Fruit fly (Drosophila melanogaster) whole organism, embryonic: Measurements from ENCODE around the gene Tyler.

Experiments used
- Aef1 ChIP-seq: fragments of 200-800 bp; sonication (Bioruptor generic); IDR thresholded peaks from 3 replicates; pipeline ENCODE4 v1.3.6; 2022; ENCODE audit warnings: missing biosample characterization, missing genetic modification characterization
- C15 ChIP-seq: fragments of 200-800 bp; sonication (Bioruptor generic); IDR thresholded peaks from 3 replicates; pipeline ENCODE4 v1.3.6; 2022; ENCODE audit warnings: missing biosample characterization, missing genetic modification characterization
- CG10979 ChIP-seq: fragments of 200-800 bp; sonication (Bioruptor generic); optimal IDR thresholded peaks from 2 replicates; lab custom pipeline; 2018; ENCODE audit warnings: missing biosample characterization, mild to moderate bottlenecking, missing genetic modification characterization, moderate library complexity
- CG12155 ChIP-seq: fragments of 200-800 bp; sonication (Bioruptor generic); optimal IDR thresholded peaks from 3 replicates; lab custom pipeline; 2016; ENCODE audit warnings: missing biosample characterization, missing genetic modification characterization
- CG13287 ChIP-seq: fragments of 200-800 bp; sonication (Bioruptor generic); IDR thresholded peaks from 2 replicates; pipeline ENCODE4 v1.3.6; 2022; ENCODE audit warnings: missing biosample characterization, missing genetic modification characterization; ENCODE audit not compliant: partially characterized antibody
- CG14050 ChIP-seq: fragments of 200-800 bp; sonication (Bioruptor generic); IDR thresholded peaks from 3 replicates; pipeline ENCODE4 v1.3.6; 2022; ENCODE audit warnings: missing biosample characterization, missing genetic modification characterization
- CG14441 ChIP-seq: fragments of 200-800 bp; sonication (Bioruptor generic); IDR thresholded peaks from 2 replicates; pipeline ENCODE4 v1.3.6; 2022; ENCODE audit warnings: missing biosample characterization, missing genetic modification characterization
- CG15514 ChIP-seq: fragments of 200-800 bp; sonication (Bioruptor generic); optimal IDR thresholded peaks from 3 replicates; lab custom pipeline; 2017; ENCODE audit warnings: missing biosample characterization, missing genetic modification characterization, mild to moderate bottlenecking, moderate library complexity, missing genetic modification reagents
- CG16863 ChIP-seq: fragments of 200-800 bp; sonication (Bioruptor generic); optimal IDR thresholded peaks from 3 replicates; lab custom pipeline; 2016; ENCODE audit warnings: missing biosample characterization, missing genetic modification characterization
- CG17568 ChIP-seq: fragments of 200-800 bp; sonication (Bioruptor generic); optimal IDR thresholded peaks from 2 replicates; lab custom pipeline; 2018; ENCODE audit warnings: missing biosample characterization, mild to moderate bottlenecking, missing genetic modification characterization, moderate library complexity
- CG1832 ChIP-seq: fragments of 200-800 bp; sonication (Bioruptor generic); optimal IDR thresholded peaks from 2 replicates; lab custom pipeline; 2017; ENCODE audit warnings: missing biosample characterization, mild to moderate bottlenecking, missing genetic modification characterization, inconsistent platforms
- CG32767 ChIP-seq: fragments of 200-800 bp; sonication (Bioruptor generic); IDR thresholded peaks from 2 replicates; pipeline ENCODE4 v1.3.6; 2022; ENCODE audit warnings: missing biosample characterization, missing genetic modification characterization
- CG4820 ChIP-seq: fragments of 200-800 bp; sonication (Bioruptor generic); optimal IDR thresholded peaks from 3 replicates; lab custom pipeline; 2016; ENCODE audit warnings: missing biosample characterization, missing genetic modification characterization
- CG6791 ChIP-seq: fragments of 200-800 bp; sonication (Bioruptor generic); IDR thresholded peaks from 3 replicates; pipeline ENCODE4 v1.3.6; 2022; ENCODE audit warnings: missing biosample characterization, missing genetic modification characterization; ENCODE audit not compliant: partially characterized antibody
- CG6854 ChIP-seq: fragments of 200-800 bp; sonication (Bioruptor generic); optimal IDR thresholded peaks from 3 replicates; lab custom pipeline; 2017; ENCODE audit warnings: missing biosample characterization, mild to moderate bottlenecking, missing genetic modification characterization
- CG9727 ChIP-seq: fragments of 200-800 bp; sonication (Bioruptor generic); optimal IDR thresholded peaks from 3 replicates; lab custom pipeline; 2017; ENCODE audit warnings: missing biosample characterization, mild to moderate bottlenecking, missing genetic modification characterization
- CG9876 ChIP-seq: fragments of 200-800 bp; sonication (Bioruptor generic); optimal IDR thresholded peaks from 2 replicates; lab custom pipeline; 2016; ENCODE audit warnings: missing biosample characterization, missing genetic modification characterization
- Deaf1 ChIP-seq: fragments of 200-800 bp; optimal IDR thresholded peaks from 3 replicates; lab custom pipeline; 2019; ENCODE audit warnings: missing biosample characterization, mild to moderate bottlenecking, missing genetic modification characterization, moderate library complexity
- Dek ChIP-seq: fragments of 200-800 bp; sonication (Bioruptor generic); optimal IDR thresholded peaks from 3 replicates; lab custom pipeline; 2019; ENCODE audit warnings: missing biosample characterization, mild to moderate bottlenecking, missing genetic modification characterization, moderate library complexity
- Dip2 ChIP-seq: fragments of 200-800 bp; sonication (Bioruptor generic); IDR thresholded peaks from 2 replicates; pipeline ENCODE4 v1.3.6; 2022; ENCODE audit warnings: missing biosample characterization, missing genetic modification characterization
- Drgx ChIP-seq: fragments of 200-800 bp; sonication (Bioruptor generic); IDR thresholded peaks from 2 replicates; pipeline ENCODE4 v1.3.6; 2022; ENCODE audit warnings: missing biosample characterization, missing genetic modification characterization
- Fer2 ChIP-seq: fragments of 200-800 bp; sonication (Bioruptor generic); optimal IDR thresholded peaks from 2 replicates; lab custom pipeline; 2018; ENCODE audit warnings: missing biosample characterization, mild to moderate bottlenecking, missing genetic modification characterization, moderate library complexity
- HLHmδ ChIP-seq: fragments of 200-800 bp; sonication (Bioruptor generic); optimal IDR thresholded peaks from 2 replicates; lab custom pipeline; 2018; ENCODE audit warnings: missing biosample characterization, mild to moderate bottlenecking, missing genetic modification characterization, moderate library complexity
- Med ChIP-seq: fragments of 200-800 bp; sonication (Bioruptor generic); peaks from one replicate; lab custom pipeline; 2016; ENCODE audit warnings: missing biosample characterization, missing genetic modification characterization, mild to moderate bottlenecking, inconsistent platforms, moderate library complexity
- Nf-YC ChIP-seq: fragments of 200-800 bp; optimal IDR thresholded peaks from 3 replicates; lab custom pipeline; 2019; ENCODE audit warnings: missing biosample characterization, mild to moderate bottlenecking, missing genetic modification characterization, moderate library complexity
- Opbp ChIP-seq: fragments of 200-800 bp; sonication (Bioruptor generic); IDR thresholded peaks from 3 replicates; pipeline ENCODE4 v1.3.6; 2022; ENCODE audit warnings: missing biosample characterization, missing genetic modification characterization; ENCODE audit not compliant: partially characterized antibody
- Poxn ChIP-seq: fragments of 200-800 bp; sonication (Bioruptor generic); IDR thresholded peaks from 2 replicates; pipeline ENCODE4 v1.3.6; 2022; ENCODE audit warnings: missing biosample characterization, missing genetic modification characterization
- Spps ChIP-seq: fragments of 200-800 bp; sonication (Bioruptor generic); optimal IDR thresholded peaks from 2 replicates; lab custom pipeline; 2018; ENCODE audit warnings: missing biosample characterization, mild to moderate bottlenecking, missing genetic modification characterization
- Stat92E ChIP-seq, 3 experiments: fragments of >200 bp in 2 of 3; fragments of 200-800 bp in 1 of 3; sonication (Bioruptor generic) in 1 of 3; optimal IDR thresholded peaks; 2 replicates each; lab custom pipeline; 2017 to 2019; ENCODE audit warnings: missing biosample characterization in 3 of 3, missing genetic modification characterization in 3 of 3, mild to moderate bottlenecking in 1 of 3, moderate library complexity in 1 of 3
- Usf ChIP-seq: fragments of 200-800 bp; sonication (Bioruptor generic); optimal IDR thresholded peaks from 2 replicates; lab custom pipeline; 2017; ENCODE audit warnings: missing genotype, missing biosample characterization, missing genetic modification characterization
- cas ChIP-seq: fragments of 200-800 bp; sonication (Bioruptor generic); IDR thresholded peaks from 2 replicates; pipeline ENCODE4 v1.3.6; 2022; ENCODE audit warnings: missing biosample characterization, missing genetic modification characterization
- crp ChIP-seq, 2 experiments: fragments of 200-800 bp; sonication (Bioruptor generic); optimal IDR thresholded peaks; 2 replicates in 1 of 2; 3 replicates in 1 of 2; lab custom pipeline; 2017; ENCODE audit warnings: missing biosample characterization in 2 of 2, missing genetic modification characterization in 2 of 2, mild to moderate bottlenecking in 1 of 2, moderate library complexity in 1 of 2
- danr ChIP-seq: fragments of 200-800 bp; sonication (Bioruptor generic); IDR thresholded peaks from 2 replicates; pipeline ENCODE4 v1.3.6; 2022; ENCODE audit warnings: missing biosample characterization, missing genetic modification characterization
- dpn ChIP-seq, 2 experiments: fragments of 200-800 bp; sonication (Bioruptor generic); optimal IDR thresholded peaks; 3 replicates each; lab custom pipeline; 2016; ENCODE audit warnings: missing biosample characterization in 2 of 2, missing genetic modification characterization in 2 of 2
- ewg ChIP-seq: fragments of 200-800 bp; sonication (Bioruptor generic); optimal IDR thresholded peaks from 3 replicates; lab custom pipeline; 2017; ENCODE audit warnings: mild to moderate bottlenecking, missing biosample characterization, missing genetic modification reagents, missing genetic modification characterization
- gce ChIP-seq: fragments of 200-800 bp; sonication (Bioruptor generic); IDR thresholded peaks from 3 replicates; pipeline ENCODE4 v1.3.6; 2022; ENCODE audit warnings: missing biosample characterization, missing genetic modification characterization
- gfzf ChIP-seq: fragments of 200-800 bp; sonication (Bioruptor generic); optimal IDR thresholded peaks from 2 replicates; lab custom pipeline; 2016; ENCODE audit warnings: missing biosample characterization, mild to moderate bottlenecking, missing genetic modification characterization, moderate library complexity
- ind ChIP-seq: fragments of 200-800 bp; sonication (Bioruptor generic); optimal IDR thresholded peaks from 3 replicates; lab custom pipeline; 2016; ENCODE audit warnings: missing biosample characterization, missing genetic modification characterization
- kay ChIP-seq: fragments of 200-800 bp; sonication (Bioruptor generic); optimal IDR thresholded peaks from 2 replicates; lab custom pipeline; 2016; ENCODE audit warnings: missing biosample characterization, missing genetic modification characterization
- nau ChIP-seq: fragments of 200-800 bp; sonication (Bioruptor generic); optimal IDR thresholded peaks from 3 replicates; lab custom pipeline; 2017; ENCODE audit warnings: missing biosample characterization, mild to moderate bottlenecking, missing genetic modification characterization, missing genetic modification reagents
- pan ChIP-seq, 4 experiments: fragments of >200 bp in 3 of 4; fragments of 200-800 bp in 1 of 4; sonication (Bioruptor generic) in 1 of 4; optimal IDR thresholded peaks in 3 of 4; IDR thresholded peaks in 1 of 4; 2 replicates each; pipeline versions ENCODE4 v1.3.6 to Lab custom; 2017 to 2022; ENCODE audit warnings: missing biosample characterization in 2 of 4, missing genetic modification characterization in 2 of 4, mixed read lengths in 1 of 4
- pros ChIP-seq: fragments of 200-800 bp; sonication (Bioruptor generic); optimal IDR thresholded peaks from 3 replicates; lab custom pipeline; 2019; ENCODE audit warnings: missing biosample characterization, mild to moderate bottlenecking, missing genetic modification characterization, moderate library complexity
- psq ChIP-seq: fragments of 200-800 bp; sonication (Bioruptor generic); optimal IDR thresholded peaks from 2 replicates; lab custom pipeline; 2017; ENCODE audit warnings: missing biosample characterization, missing genetic modification characterization
- sim ChIP-seq: fragments of 200-800 bp; sonication (Bioruptor generic); IDR thresholded peaks from 2 replicates; pipeline ENCODE4 v1.3.6; 2022; ENCODE audit warnings: missing biosample characterization, missing genetic modification characterization
- slbo ChIP-seq: fragments of 200-800 bp; sonication (Bioruptor generic); IDR thresholded peaks from 2 replicates; pipeline ENCODE4 v1.3.6; 2022; ENCODE audit warnings: missing biosample characterization, missing genetic modification characterization
- sqz ChIP-seq: fragments of 200-800 bp; sonication (Bioruptor generic); optimal IDR thresholded peaks from 3 replicates; lab custom pipeline; 2018; ENCODE audit warnings: missing biosample characterization, mild to moderate bottlenecking, missing genetic modification characterization
- sr ChIP-seq: fragments of 200-800 bp; sonication (Bioruptor generic); IDR thresholded peaks from 3 replicates; pipeline ENCODE4 v1.3.6; 2022; ENCODE audit warnings: missing biosample characterization, missing genetic modification characterization
- tna ChIP-seq: fragments of 200-800 bp; sonication (Bioruptor generic); IDR thresholded peaks from 2 replicates; pipeline ENCODE4 v1.3.6; 2022; ENCODE audit warnings: missing biosample characterization, missing genetic modification characterization; ENCODE audit not compliant: partially characterized antibody
- tx ChIP-seq: fragments of 200-800 bp; sonication (Bioruptor generic); optimal IDR thresholded peaks from 2 replicates; lab custom pipeline; 2016; ENCODE audit warnings: missing biosample characterization, missing genetic modification characterization

Tyler gene

dm6 chrX:19603953-19604352 is 7.4 kb upstream of the Tyler start (continued):
- TF ChIP-seq sr (GFP tag; lab: Robert Waterston, UW) (peak; percentile 72; the same call in 2 of the 3 replicates), CG16863 (GFP tag; lab: Kevin White, UChicago) (peak; percentile 39), CG6854 (GFP tag; lab: Kevin White, UChicago) (peak; percentile 39), pros (GFP tag; lab: Kevin White, UChicago) (no peak), CG9727 (peak; percentile 80), ind (GFP tag; lab: Kevin White, UChicago) (peak; percentile 76), CG1832 (GFP tag; lab: Kevin White, UChicago) (no peak), Opbp (GFP tag; lab: Robert Waterston, UW) (no peak), CG9876 (no peak), Spps (tag; lab: Kevin White, UChicago) (peak; percentile 29), Nf-YC (peak; percentile 64), CG14441 (GFP tag; lab: Robert Waterston, UW) (peak; percentile 85), HLHmδ (GFP tag; lab: Kevin White, UChicago) (no peak), CG4820 (peak; percentile 67), Dip2 (GFP tag; lab: Robert Waterston, UW) (no peak), tx (peak; percentile 20), Dek (tag; lab: Kevin White, UChicago) (peak; percentile 64), CG15514 (GFP tag; lab: Kevin White, UChicago) (peak; percentile 58), Stat92E (GFP tag; optimal IDR thresholded peaks at IDR 0.05; lab: Kevin White, UChicago) (no peak), CG17568 (peak; percentile 18), psq (GFP tag; lab: Kevin White, UChicago) (no peak), CG12155 (GFP tag; lab: Kevin White, UChicago) (peak; percentile 80), Med (peak; percentile 91), Deaf1 (tag; lab: Kevin White, UChicago) (peak; percentile 50), sim (GFP tag; lab: Robert Waterston, UW) (peak; percentile 27; the same call in 1 of the 2 replicates), gfzf (GFP tag; lab: Kevin White, UChicago) (no peak), kay (GFP tag; lab: Kevin White, UChicago) (peak; percentile 68), CG32767 (GFP tag; lab: Robert Waterston, UW) (peak; percentile 68), Drgx (GFP tag; lab: Robert Waterston, UW) (peak; percentile 84), danr (GFP tag; lab: Robert Waterston, UW) (peak; percentile 53), gce (GFP tag; lab: Robert Waterston, UW) (peak; percentile 60; the same call in 1 of the 3 replicates), Fer2 (tag; lab: Kevin White, UChicago) (peak; percentile 24), C15 (0 out of 3 replicates have a peak, but pooled peaks have one; percentile 61), nau (GFP tag; lab: Kevin White, UChicago) (peak; percentile 59), cas (GFP tag; lab: Robert Waterston, UW) (0 out of 2 replicates have a peak, but pooled peaks have one; percentile 38), Usf (GFP tag; lab: Kevin White, UChicago) (no peak), Poxn (GFP tag; lab: Robert Waterston, UW) (peak; percentile 68; the same call in 1 of the 2 replicates), pan (optimal IDR thresholded peaks at IDR 0.05; lab: Kevin White, UChicago) (no peak), pan (GFP tag; optimal IDR thresholded peaks at IDR 0.05 in 1 of 2, IDR thresholded peaks at IDR 0.05 in 1 of 2) (peak in 1 of 2 experiments; percentile 83), sqz (GFP tag; lab: Kevin White, UChicago) (peak; percentile 5), slbo (GFP tag; lab: Robert Waterston, UW) (peak; percentile 87), ewg (GFP tag; lab: Kevin White, UChicago) (peak; percentile 48), CG6791 (GFP tag; lab: Robert Waterston, UW) (no peak), CG13287 (GFP tag; lab: Robert Waterston, UW) (no peak), CG14050 (GFP tag; lab: Robert Waterston, UW) (peak; percentile 72), crp (GFP tag; optimal IDR thresholded peaks at IDR 0.05; lab: Kevin White, UChicago) (no peak), CG10979 (tag; lab: Kevin White, UChicago) (peak; percentile 65), dpn (GFP tag; optimal IDR thresholded peaks at IDR 0.05; lab: Kevin White, UChicago) (peak; percentile 67 to 79), Aef1 (GFP tag; lab: Robert Waterston, UW) (peak; percentile 77), tna (GFP tag; lab: Robert Waterston, UW) (no peak)
